Fruit fly (Drosophila melanogaster) whole organism, embryonic: Measurements from ENCODE around the gene Rsph3.

ENCODE experiments used
- Abd-B ChIP-seq: fragments of 200-800 bp; sonication (Bioruptor generic); optimal IDR thresholded peaks from 2 replicates; lab custom pipeline; 2018; ENCODE audit warnings: missing biosample characterization, mild to moderate bottlenecking, missing genetic modification characterization, moderate library complexity
- B-H2 ChIP-seq: fragments of 200-800 bp; sonication (Bioruptor generic); optimal IDR thresholded peaks from 2 replicates; lab custom pipeline; 2018; ENCODE audit warnings: missing biosample characterization, mild to moderate bottlenecking, missing genetic modification characterization
- Bgb ChIP-seq: fragments of 200-800 bp; sonication (Bioruptor generic); IDR thresholded peaks from 2 replicates; pipeline ENCODE4 v1.3.6; 2022; ENCODE audit warnings: missing biosample characterization, missing genetic modification characterization; ENCODE audit not compliant: partially characterized antibody
- CG10267 ChIP-seq: fragments of 200-800 bp; sonication (Bioruptor generic); optimal IDR thresholded peaks from 2 replicates; lab custom pipeline; 2018; ENCODE audit warnings: missing biosample characterization, mild to moderate bottlenecking, missing genetic modification characterization, moderate library complexity
- CG10543 ChIP-seq: fragments of 200-800 bp; sonication (Bioruptor generic); optimal IDR thresholded peaks from 3 replicates; lab custom pipeline; 2017; ENCODE audit warnings: missing biosample characterization, mild to moderate bottlenecking, missing genetic modification characterization, moderate library complexity
- CG10959 ChIP-seq: fragments of 200-800 bp; sonication (Bioruptor generic); IDR thresholded peaks from 2 replicates; pipeline ENCODE4 v1.3.6; 2022; ENCODE audit warnings: missing biosample characterization, missing genetic modification characterization
- CG1603 ChIP-seq: fragments of 200-800 bp; sonication (Bioruptor generic); optimal IDR thresholded peaks from 2 replicates; lab custom pipeline; 2019; ENCODE audit warnings: missing biosample characterization, mild to moderate bottlenecking, missing genetic modification characterization, moderate library complexity
- CG17359 ChIP-seq: fragments of 200-800 bp; sonication (Bioruptor generic); optimal IDR thresholded peaks from 3 replicates; lab custom pipeline; 2018; ENCODE audit warnings: missing biosample characterization, mild to moderate bottlenecking, missing genetic modification characterization, moderate library complexity
- CG17385 ChIP-seq: fragments of 200-800 bp; sonication (Bioruptor generic); optimal IDR thresholded peaks from 3 replicates; lab custom pipeline; 2018; ENCODE audit warnings: missing biosample characterization, mild to moderate bottlenecking, missing genetic modification characterization
- CG2199 ChIP-seq: fragments of 200-800 bp; sonication (Bioruptor generic); IDR thresholded peaks from 3 replicates; pipeline ENCODE4 v1.3.6; 2022; ENCODE audit warnings: missing biosample characterization, missing genetic modification characterization
- CG2678 ChIP-seq: fragments of 200-800 bp; sonication (Bioruptor generic); optimal IDR thresholded peaks from 3 replicates; lab custom pipeline; 2019; ENCODE audit warnings: missing biosample characterization, mild to moderate bottlenecking, missing genetic modification characterization, moderate library complexity
- CG30403 ChIP-seq: fragments of 200-800 bp; sonication (Bioruptor generic); optimal IDR thresholded peaks from 3 replicates; lab custom pipeline; 2016; ENCODE audit warnings: missing biosample characterization, missing genetic modification characterization
- CG30431 ChIP-seq: fragments of 200-800 bp; sonication (Bioruptor generic); optimal IDR thresholded peaks from 2 replicates; lab custom pipeline; 2017; ENCODE audit warnings: missing biosample characterization, missing genetic modification characterization
- CG33213 ChIP-seq: fragments of 200-800 bp; sonication (Bioruptor generic); optimal IDR thresholded peaks from 3 replicates; lab custom pipeline; 2016; ENCODE audit warnings: missing biosample characterization, missing genetic modification characterization
- CG4820 ChIP-seq: fragments of 200-800 bp; sonication (Bioruptor generic); optimal IDR thresholded peaks from 3 replicates; lab custom pipeline; 2016; ENCODE audit warnings: missing biosample characterization, missing genetic modification characterization
- CG6791 ChIP-seq: fragments of 200-800 bp; sonication (Bioruptor generic); IDR thresholded peaks from 3 replicates; pipeline ENCODE4 v1.3.6; 2022; ENCODE audit warnings: missing biosample characterization, missing genetic modification characterization; ENCODE audit not compliant: partially characterized antibody
- CG7556 ChIP-seq: fragments of 200-800 bp; sonication (Bioruptor generic); optimal IDR thresholded peaks from 2 replicates; lab custom pipeline; 2017; ENCODE audit warnings: missing biosample characterization, mild to moderate bottlenecking, missing genetic modification characterization
- CG7786 ChIP-seq: fragments of 200-800 bp; sonication (Bioruptor generic); optimal IDR thresholded peaks from 2 replicates; lab custom pipeline; 2016; ENCODE audit warnings: missing biosample characterization, missing genetic modification characterization
- CG8924 ChIP-seq: fragments of 200-800 bp; optimal IDR thresholded peaks from 3 replicates; lab custom pipeline; 2019; ENCODE audit warnings: missing biosample characterization, mild to moderate bottlenecking, missing genetic modification characterization, moderate library complexity
- CoRest ChIP-seq: fragments of 200-800 bp; sonication (Bioruptor generic); optimal IDR thresholded peaks from 3 replicates; lab custom pipeline; 2018; ENCODE audit warnings: missing biosample characterization, mild to moderate bottlenecking, missing genetic modification characterization, moderate library complexity
- Deaf1 ChIP-seq: fragments of 200-800 bp; optimal IDR thresholded peaks from 3 replicates; lab custom pipeline; 2019; ENCODE audit warnings: missing biosample characterization, mild to moderate bottlenecking, missing genetic modification characterization, moderate library complexity
- Drgx ChIP-seq: fragments of 200-800 bp; sonication (Bioruptor generic); IDR thresholded peaks from 2 replicates; pipeline ENCODE4 v1.3.6; 2022; ENCODE audit warnings: missing biosample characterization, missing genetic modification characterization
- HLHmδ ChIP-seq: fragments of 200-800 bp; sonication (Bioruptor generic); optimal IDR thresholded peaks from 2 replicates; lab custom pipeline; 2018; ENCODE audit warnings: missing biosample characterization, mild to moderate bottlenecking, missing genetic modification characterization, moderate library complexity
- HmgD ChIP-seq: fragments of 200-800 bp; sonication (Bioruptor generic); optimal IDR thresholded peaks from 3 replicates; lab custom pipeline; 2016; ENCODE audit warnings: missing biosample characterization, missing genetic modification characterization
- Opbp ChIP-seq: fragments of 200-800 bp; sonication (Bioruptor generic); IDR thresholded peaks from 3 replicates; pipeline ENCODE4 v1.3.6; 2022; ENCODE audit warnings: missing biosample characterization, missing genetic modification characterization; ENCODE audit not compliant: partially characterized antibody
- Ravus ChIP-seq: fragments of 200-800 bp; sonication (Bioruptor generic); IDR thresholded peaks from 2 replicates; pipeline ENCODE4 v1.3.6; 2022; ENCODE audit warnings: missing biosample characterization, missing genetic modification characterization
- Xbp1 ChIP-seq: fragments of 200-800 bp; sonication (Bioruptor generic); optimal IDR thresholded peaks from 3 replicates; lab custom pipeline; 2016; ENCODE audit warnings: missing biosample characterization, mild to moderate bottlenecking, missing genetic modification characterization
- Xrp1 ChIP-seq: fragments of 200-800 bp; sonication (Bioruptor generic); IDR thresholded peaks from 2 replicates; pipeline ENCODE4 v1.3.6; 2022; ENCODE audit warnings: missing biosample characterization, missing genetic modification characterization
- ab ChIP-seq: fragments of 200-800 bp; sonication (Bioruptor generic); optimal IDR thresholded peaks from 2 replicates; lab custom pipeline; 2016; ENCODE audit warnings: missing biosample characterization, missing genetic modification characterization
- ash1 ChIP-seq: fragments of 200-800 bp; sonication (Bioruptor generic); optimal IDR thresholded peaks from 2 replicates; lab custom pipeline; 2018; ENCODE audit warnings: missing biosample characterization, mild to moderate bottlenecking, missing genetic modification characterization
- bsh ChIP-seq, 2 experiments: fragments of 200-800 bp; sonication (Bioruptor generic); optimal IDR thresholded peaks; 2 replicates each; lab custom pipeline; 2017 to 2018; ENCODE audit warnings: mild to moderate bottlenecking in 2 of 2, missing biosample characterization in 2 of 2, missing genetic modification characterization in 2 of 2, moderate library complexity in 1 of 2
- caup ChIP-seq: fragments of 200-800 bp; sonication (Bioruptor generic); optimal IDR thresholded peaks from 3 replicates; lab custom pipeline; 2017; ENCODE audit warnings: missing biosample characterization, mild to moderate bottlenecking, missing genetic modification characterization, moderate library complexity; ENCODE audit not compliant: severe bottlenecking
- dmrt99B ChIP-seq: fragments of 200-800 bp; sonication (Bioruptor generic); optimal IDR thresholded peaks from 2 replicates; lab custom pipeline; 2018; ENCODE audit warnings: missing biosample characterization, mild to moderate bottlenecking, missing genetic modification characterization, moderate library complexity
- dysf ChIP-seq: fragments of 200-800 bp; sonication (Bioruptor generic); IDR thresholded peaks from 3 replicates; pipeline ENCODE4 v1.3.6; 2022; ENCODE audit warnings: missing biosample characterization, missing genetic modification characterization
- hkb ChIP-seq, 2 experiments: fragments of 200-800 bp in 1 of 2; fragments of >200 bp in 1 of 2; sonication (Bioruptor generic) in 1 of 2; IDR thresholded peaks in 1 of 2; optimal IDR thresholded peaks in 1 of 2; 2 replicates each; pipeline versions ENCODE4 v1.3.6 to Lab custom; 2017 to 2022; ENCODE audit warnings: missing biosample characterization in 1 of 2, missing genetic modification characterization in 1 of 2
- ken ChIP-seq: fragments of 200-800 bp; sonication (Bioruptor generic); IDR thresholded peaks from 3 replicates; pipeline ENCODE4 v1.3.6; 2022; ENCODE audit warnings: missing biosample characterization, missing genetic modification characterization
- klu ChIP-seq: fragments of 200-800 bp; sonication (Bioruptor generic); IDR thresholded peaks from 2 replicates; pipeline ENCODE4 v1.3.6; 2022; ENCODE audit warnings: missing biosample characterization, missing genetic modification characterization
- nerfin-1 ChIP-seq: fragments of 200-800 bp; sonication (Bioruptor generic); optimal IDR thresholded peaks from 3 replicates; lab custom pipeline; 2019; ENCODE audit warnings: missing biosample characterization, mild to moderate bottlenecking, missing genetic modification characterization, moderate library complexity
- org-1 ChIP-seq: fragments of 200-800 bp; sonication (Bioruptor generic); optimal IDR thresholded peaks from 2 replicates; lab custom pipeline; 2017; ENCODE audit warnings: missing biosample characterization, missing genetic modification characterization
- prd ChIP-seq, 3 experiments: fragments of >200 bp in 2 of 3; fragments of 200-800 bp in 1 of 3; sonication (Bioruptor generic) in 1 of 3; optimal IDR thresholded peaks in 2 of 3; IDR thresholded peaks in 1 of 3; 2 replicates in 2 of 3; 3 replicates in 1 of 3; pipeline versions ENCODE4 v1.3.6 to Lab custom; 2017 to 2022; ENCODE audit warnings: missing biosample characterization in 1 of 3, missing genetic modification characterization in 1 of 3
- slbo ChIP-seq: fragments of 200-800 bp; sonication (Bioruptor generic); IDR thresholded peaks from 2 replicates; pipeline ENCODE4 v1.3.6; 2022; ENCODE audit warnings: missing biosample characterization, missing genetic modification characterization
- tap ChIP-seq: fragments of 200-800 bp; optimal IDR thresholded peaks from 3 replicates; lab custom pipeline; 2019; ENCODE audit warnings: missing biosample characterization, mild to moderate bottlenecking, missing genetic modification characterization, moderate library complexity
- unpg ChIP-seq: fragments of 200-800 bp; sonication (Bioruptor generic); optimal IDR thresholded peaks from 3 replicates; lab custom pipeline; 2018; ENCODE audit warnings: missing biosample characterization, mild to moderate bottlenecking, missing genetic modification characterization, moderate library complexity
- vvl ChIP-seq: fragments of 200-800 bp; sonication (Bioruptor generic); IDR thresholded peaks from 2 replicates; pipeline ENCODE4 v1.3.6; 2022; ENCODE audit warnings: missing biosample characterization, missing genetic modification characterization
- zen2 ChIP-seq: fragments of 200-800 bp; sonication (Bioruptor generic); IDR thresholded peaks from 3 replicates; pipeline ENCODE4 v1.3.6; 2022; ENCODE audit warnings: missing biosample characterization, missing genetic modification characterization; ENCODE audit not compliant: partially characterized antibody

Gene Rsph3

dm6 chr3L:6797395-6798006 lies 34.5 kb upstream of the Rsph3 start (continued):
- no peak for TF ChIP-seq ab (GFP tag; lab: Kevin White, UChicago)
- no peak for TF ChIP-seq tap (tag; lab: Kevin White, UChicago)
- no peak for TF ChIP-seq CG10959 (GFP tag; lab: Robert Waterston, UW)
- TF ChIP-seq dysf (GFP tag; lab: Robert Waterston, UW) = no peak; the same call in 2 of the 3 replicates
- no peak for TF ChIP-seq HLHmδ (GFP tag; lab: Kevin White, UChicago)
- peak; percentile 18 for TF ChIP-seq Deaf1 (tag; lab: Kevin White, UChicago)
- TF ChIP-seq Drgx (GFP tag; lab: Robert Waterston, UW) = 0 out of 2 replicates have a peak, but pooled peaks have one; percentile 12
- no peak for TF ChIP-seq hkb (optimal IDR thresholded peaks at IDR 0.05; lab: Kevin White, UChicago)
- 0 out of 2 replicates have a peak, but pooled peaks have one; percentile 29 for TF ChIP-seq hkb (GFP tag; IDR thresholded peaks at IDR 0.05; lab: Robert Waterston, UW)
- TF ChIP-seq Bgb = no peak
- TF ChIP-seq Xbp1 (GFP tag; lab: Kevin White, UChicago) = no peak
- TF ChIP-seq CG30431 (GFP tag; lab: Kevin White, UChicago) = peak; percentile 14
- TF ChIP-seq nerfin-1 (tag; lab: Kevin White, UChicago) = peak; percentile 15
- TF ChIP-seq B-H2 (GFP tag; lab: Kevin White, UChicago) = no peak
- TF ChIP-seq Xrp1 = peak; percentile 18; the same call in 1 of the 2 replicates
- TF ChIP-seq CG8924 (tag; lab: Kevin White, UChicago) = peak; percentile 28
- TF ChIP-seq CG33213 (GFP tag; lab: Kevin White, UChicago) = no peak
- no peak for TF ChIP-seq CG1603
- TF ChIP-seq ken = no peak
- peak; percentile 17 for TF ChIP-seq CG10543 (GFP tag; lab: Kevin White, UChicago)
- TF ChIP-seq org-1 (GFP tag; lab: Kevin White, UChicago) = peak; percentile 12
- TF ChIP-seq HmgD = no peak
- no peak for TF ChIP-seq klu (GFP tag; lab: Robert Waterston, UW)
- TF ChIP-seq zen2 = no peak
- peak; percentile 39 for TF ChIP-seq CG30403 (GFP tag; lab: Kevin White, UChicago)
- peak in 1 of 2 experiments; percentile 13 for TF ChIP-seq bsh (GFP tag; optimal IDR thresholded peaks at IDR 0.05; lab: Kevin White, UChicago)
- TF ChIP-seq CG17385 (GFP tag; lab: Kevin White, UChicago) = peak; percentile 1
- peak; percentile 50 for TF ChIP-seq dmrt99B (tag; lab: Kevin White, UChicago)
- no peak for TF ChIP-seq Ravus (GFP tag; lab: Robert Waterston, UW)
- no peak for TF ChIP-seq CG7786
- peak; percentile 67 for TF ChIP-seq CG7556 (GFP tag; lab: Kevin White, UChicago)
- peak; percentile 31 for TF ChIP-seq CG10267 (tag; lab: Kevin White, UChicago)
- peak; percentile 55 for TF ChIP-seq CoRest
- peak; percentile 60; the same call in 1 of the 3 replicates for TF ChIP-seq CG2199
- TF ChIP-seq CG4820 (GFP tag; lab: Kevin White, UChicago) = peak; percentile 11
- no peak for TF ChIP-seq ash1 (GFP tag; lab: Kevin White, UChicago)
- peak; percentile 32; the same call in 1 of the 3 replicates for TF ChIP-seq Opbp
- no peak for TF ChIP-seq CG6791
- peak; percentile 2 for TF ChIP-seq CG17359
- no peak for TF ChIP-seq prd (optimal IDR thresholded peaks at IDR 0.05; lab: Kevin White, UChicago)
- peak; percentile 47; the same call in 2 of the 3 replicates for TF ChIP-seq prd (GFP tag; IDR thresholded peaks at IDR 0.05; lab: Robert Waterston, UW)
- TF ChIP-seq vvl (GFP tag; lab: Robert Waterston, UW) = peak; percentile 60
- TF ChIP-seq unpg (GFP tag; lab: Kevin White, UChicago) = peak; percentile 7
- TF ChIP-seq caup = no peak
- TF ChIP-seq CG2678 (tag; lab: Kevin White, UChicago) = peak; percentile 66
- TF ChIP-seq Abd-B (GFP tag; lab: Kevin White, UChicago) = peak; percentile 30
- peak; percentile 48 for TF ChIP-seq slbo (GFP tag; lab: Robert Waterston, UW)
